Worm (Caenorhabditis elegans) whole organism, mixed stage, embryonic: Measurements from ENCODE around the gene ZK688.9.
A peak's percentile ranks its signal among the peaks of the same experiment; 100 is the strongest.

Experiments
- M03D4.4 ChIP-seq: sonication (generic microtip); optimal IDR thresholded peaks from 2 replicates; lab custom pipeline; 2017; ENCODE audit warnings: mild to moderate bottlenecking, missing genetic modification characterization, missing compliant biosample characterization
- bed-3 ChIP-seq: fragments of 200-800 bp; sonication (Bioruptor generic); optimal IDR thresholded peaks from 3 replicates; lab custom pipeline; 2018; ENCODE audit warnings: mild to moderate bottlenecking, missing genetic modification characterization, moderate library complexity, missing compliant biosample characterization
- blmp-1 ChIP-seq: fragments of 150-350 bp; optimal IDR thresholded peaks from 2 replicates; lab custom pipeline; 2014; ENCODE audit warnings: missing biosample characterization, missing genetic modification characterization
- ceh-39 ChIP-seq: fragments of 150-350 bp; optimal IDR thresholded peaks from 2 replicates; lab custom pipeline; 2014; ENCODE audit warnings: missing biosample characterization, missing genetic modification characterization
- ceh-43 ChIP-seq: fragments of 200-800 bp; sonication (Bioruptor generic); optimal IDR thresholded peaks from 2 replicates; lab custom pipeline; 2018; ENCODE audit warnings: mild to moderate bottlenecking, missing genetic modification characterization, moderate library complexity, missing compliant biosample characterization
- ceh-83 ChIP-seq: fragments of 200-800 bp; sonication (Bioruptor generic); optimal IDR thresholded peaks from 2 replicates; lab custom pipeline; 2018; ENCODE audit warnings: mild to moderate bottlenecking, missing genetic modification characterization, missing compliant biosample characterization
- ces-1 ChIP-seq: fragments of 150-350 bp; optimal IDR thresholded peaks from 2 replicates; lab custom pipeline; 2014; ENCODE audit warnings: missing biosample characterization, missing genetic modification reagents, missing genetic modification characterization
- cnd-1 ChIP-seq: fragments of 200-800 bp; sonication (Bioruptor generic); optimal IDR thresholded peaks from 2 replicates; lab custom pipeline; 2018; ENCODE audit warnings: mild to moderate bottlenecking, missing genetic modification characterization, missing compliant biosample characterization
- drap-1 ChIP-seq: fragments of 200-800 bp; sonication (Bioruptor generic); optimal IDR thresholded peaks from 3 replicates; lab custom pipeline; 2018; ENCODE audit warnings: mild to moderate bottlenecking, missing genetic modification characterization, missing compliant biosample characterization
- elt-1 ChIP-seq: sonication (generic microtip); optimal IDR thresholded peaks from 2 replicates; lab custom pipeline; 2017; ENCODE audit warnings: missing genetic modification characterization, mild to moderate bottlenecking, missing compliant biosample characterization, antibody characterized with exemption, moderate library complexity, borderline replicate concordance; ENCODE audit not compliant: insufficient read depth
- elt-3 ChIP-seq: fragments of 150-350 bp; optimal IDR thresholded peaks from 2 replicates; lab custom pipeline; 2014; ENCODE audit warnings: missing biosample characterization, missing genetic modification characterization
- flh-1 ChIP-seq: fragments of 200-800 bp; sonication (Bioruptor generic); optimal IDR thresholded peaks from 2 replicates; lab custom pipeline; 2018; ENCODE audit warnings: mild to moderate bottlenecking, missing genetic modification characterization, moderate library complexity, missing compliant biosample characterization
- ham-2 ChIP-seq: fragments of 200-800 bp; sonication (Bioruptor generic); optimal IDR thresholded peaks from 2 replicates; lab custom pipeline; 2018; ENCODE audit warnings: mild to moderate bottlenecking, missing genetic modification characterization, missing compliant biosample characterization
- hlh-1 ChIP-seq: fragments of 150-350 bp; optimal IDR thresholded peaks from 2 replicates; lab custom pipeline; 2014; ENCODE audit warnings: missing biosample characterization, missing genetic modification reagents, missing genetic modification characterization
- lin-13 ChIP-seq: fragments of 150-350 bp; optimal IDR thresholded peaks from 2 replicates; lab custom pipeline; 2014; ENCODE audit warnings: missing biosample characterization, missing genetic modification characterization
- lin-32 ChIP-seq: fragments of 200-800 bp; sonication (Bioruptor generic); optimal IDR thresholded peaks from 2 replicates; lab custom pipeline; 2018; ENCODE audit warnings: mild to moderate bottlenecking, missing genetic modification characterization, missing compliant biosample characterization
- lsy-2 ChIP-seq: fragments of 150-350 bp; optimal IDR thresholded peaks from 2 replicates; lab custom pipeline; 2014; ENCODE audit warnings: missing biosample characterization, missing genetic modification characterization
- mab-5 ChIP-seq: fragments of 150-350 bp; optimal IDR thresholded peaks from 2 replicates; lab custom pipeline; 2014; ENCODE audit warnings: missing biosample characterization, missing genetic modification characterization
- mep-1 ChIP-seq: fragments of 150-350 bp; optimal IDR thresholded peaks from 2 replicates; lab custom pipeline; 2017; ENCODE audit warnings: missing biosample characterization, missing genetic modification reagents, missing genetic modification characterization, inconsistent platforms
- mls-2 ChIP-seq: sonication (generic microtip); optimal IDR thresholded peaks from 2 replicates; lab custom pipeline; 2016; ENCODE audit warnings: mild to moderate bottlenecking, missing genetic modification characterization, moderate library complexity, missing compliant biosample characterization
- nhr-12 ChIP-seq: fragments of 150-350 bp; optimal IDR thresholded peaks from 2 replicates; lab custom pipeline; 2014; ENCODE audit warnings: missing biosample characterization, missing genetic modification characterization
- nhr-2 ChIP-seq: fragments of 150-350 bp; optimal IDR thresholded peaks from 2 replicates; lab custom pipeline; 2014; ENCODE audit warnings: missing biosample characterization, missing genetic modification characterization
- nhr-237 ChIP-seq: fragments of 150-350 bp; optimal IDR thresholded peaks from 2 replicates; lab custom pipeline; 2014; ENCODE audit warnings: missing biosample characterization, missing genetic modification characterization
- nhr-28 ChIP-seq: fragments of 150-350 bp; optimal IDR thresholded peaks from 2 replicates; lab custom pipeline; 2014; ENCODE audit warnings: missing biosample characterization, missing genetic modification characterization
- nhr-76 ChIP-seq: sonication (generic microtip); optimal IDR thresholded peaks from 2 replicates; lab custom pipeline; 2017; ENCODE audit warnings: missing biosample characterization, missing genetic modification characterization
- pha-4 ChIP-seq: fragments of 150-350 bp; optimal IDR thresholded peaks from 2 replicates; lab custom pipeline; 2018; ENCODE audit warnings: missing biosample characterization, missing genetic modification reagents, missing genetic modification characterization
- sem-2 ChIP-seq: fragments of 200-800 bp; sonication (Bioruptor generic); optimal IDR thresholded peaks from 2 replicates; lab custom pipeline; 2018; ENCODE audit warnings: mild to moderate bottlenecking, missing genetic modification characterization, missing compliant biosample characterization
- snpc-4 ChIP-seq: fragments of 150-350 bp; optimal IDR thresholded peaks from 2 replicates; lab custom pipeline; 2014; ENCODE audit warnings: missing biosample characterization, missing genetic modification characterization
- sptf-1 ChIP-seq: sonication (generic microtip); optimal IDR thresholded peaks from 2 replicates; lab custom pipeline; 2017; ENCODE audit warnings: mild to moderate bottlenecking, missing genetic modification characterization, moderate library complexity, missing compliant biosample characterization
- tbx-8 ChIP-seq: fragments of 200-800 bp; sonication (Bioruptor generic); optimal IDR thresholded peaks from 2 replicates; lab custom pipeline; 2018; ENCODE audit warnings: mild to moderate bottlenecking, missing genetic modification characterization, moderate library complexity, missing compliant biosample characterization
- unc-120 ChIP-seq: sonication (generic microtip); optimal IDR thresholded peaks from 2 replicates; lab custom pipeline; 2017; ENCODE audit warnings: missing genetic modification characterization, missing compliant biosample characterization; ENCODE audit not compliant: poor library complexity, severe bottlenecking
- unc-39 ChIP-seq: fragments of 150-350 bp; optimal IDR thresholded peaks from 2 replicates; lab custom pipeline; 2014; ENCODE audit warnings: missing biosample characterization, missing genetic modification characterization
- unc-62 ChIP-seq: fragments of 150-350 bp; optimal IDR thresholded peaks from 2 replicates; lab custom pipeline; 2014; ENCODE audit warnings: missing biosample characterization, missing genetic modification reagents, missing genetic modification characterization
- zip-8 ChIP-seq: fragments of 150-350 bp; optimal IDR thresholded peaks from 2 replicates; lab custom pipeline; 2014; ENCODE audit warnings: missing biosample characterization, missing genetic modification characterization
- ztf-11 ChIP-seq: fragments of 150-350 bp; optimal IDR thresholded peaks from 2 replicates; lab custom pipeline; 2014; ENCODE audit warnings: missing biosample characterization, missing genetic modification characterization

ZK688.9 gene

DNA sequence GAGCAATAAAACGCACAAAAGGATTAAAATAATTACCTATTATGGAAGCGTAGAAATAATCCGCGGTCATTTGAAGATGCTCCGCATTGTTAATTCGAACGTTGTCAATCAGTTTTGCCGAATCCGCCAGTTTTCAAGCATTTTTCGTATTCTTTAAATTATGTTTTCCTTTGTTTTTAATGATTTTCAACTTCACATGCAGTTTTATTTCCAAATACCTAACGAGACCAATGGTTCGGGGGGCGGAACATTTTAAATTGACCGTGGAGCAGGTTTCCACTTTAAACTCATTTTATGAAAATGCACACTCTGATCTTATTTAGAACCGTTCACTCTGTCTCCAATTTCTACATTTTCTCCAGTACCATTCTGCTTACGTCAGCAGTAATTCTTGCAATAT, 11.9 kb upstream of the ZK688.9 start, which contains the start of gene ZK688.4:
TSS of gene ZK688.4 (plus strand) at position 301 of the 400 bp plus-strand sequence.
- TF ChIP-seq unc-62 (no peak), ceh-39 (tag; lab: Kevin White, UChicago) (no peak), mep-1 (no peak), sem-2 (GFP tag; lab: Kevin White, UChicago) (no peak), tbx-8 (GFP tag; lab: Kevin White, UChicago) (no peak)

DNA sequence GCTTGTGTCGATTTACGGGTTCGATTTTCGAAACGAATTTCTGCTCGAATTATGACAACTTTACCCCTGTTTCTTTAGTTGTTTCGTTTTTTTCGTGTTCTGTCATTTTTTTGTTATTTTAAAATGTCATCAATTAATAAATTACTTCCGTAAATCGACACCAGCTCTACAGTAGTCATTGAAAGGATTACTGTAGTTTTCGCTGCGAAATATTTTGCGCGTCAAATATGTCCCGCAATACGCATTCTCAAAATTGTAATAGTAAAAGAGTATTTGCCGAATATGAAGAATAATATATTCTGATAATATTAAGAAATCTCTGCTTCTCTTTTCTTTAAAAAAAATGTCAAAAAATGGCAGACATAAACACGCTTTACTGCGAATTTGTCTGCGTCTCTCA, 10.4 kb upstream of the ZK688.9 start:
- TF ChIP-seq ztf-11 (tag; lab: Kevin White, UChicago) (no peak), ceh-83 (no peak), hlh-1 (no peak), ces-1 (GFP tag; lab: Kevin White, UChicago) (no peak), nhr-2 (tag; lab: Kevin White, UChicago) (no peak), lin-13 (no peak), mab-5 (tag; lab: Kevin White, UChicago) (no peak), ceh-43 (GFP tag; lab: Kevin White, UChicago) (no peak)

DNA sequence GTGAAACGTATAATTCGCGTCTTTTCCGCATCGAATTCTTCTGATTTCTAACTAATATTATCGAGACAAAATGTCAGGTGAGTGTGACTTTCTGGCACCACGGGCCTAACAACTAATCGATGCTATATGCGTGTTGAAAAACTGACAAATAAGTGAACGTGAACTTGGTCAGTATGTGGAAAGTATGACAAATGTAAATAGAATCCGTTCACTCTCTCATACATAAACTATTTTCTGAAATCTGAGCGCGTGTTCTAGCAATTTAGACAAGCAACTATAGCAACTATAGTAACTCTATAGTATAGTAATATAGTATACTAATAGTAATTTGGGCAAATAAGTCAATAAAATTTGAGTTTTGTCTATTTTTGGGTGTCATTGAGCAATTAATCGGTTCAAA, 9.5 kb upstream of the ZK688.9 start:
- TF ChIP-seq bed-3 (GFP tag; lab: Kevin White, UChicago), result no peak
- TF ChIP-seq sptf-1 (tag; lab: Kevin White, UChicago), result no peak
- no peak for TF ChIP-seq nhr-12 (tag; lab: Kevin White, UChicago)
- TF ChIP-seq elt-3 (tag; lab: Kevin White, UChicago), result no peak
- no peak for TF ChIP-seq lin-32 (GFP tag; lab: Kevin White, UChicago)
- TF ChIP-seq snpc-4 (tag; lab: Kevin White, UChicago), result no peak
- TF ChIP-seq lin-13, result no peak
- no peak for TF ChIP-seq nhr-76 (tag; lab: Kevin White, UChicago)
- no peak for TF ChIP-seq mab-5 (tag; lab: Kevin White, UChicago)
- no peak for TF ChIP-seq nhr-2 (tag; lab: Kevin White, UChicago)
- no peak for TF ChIP-seq nhr-237
- TF ChIP-seq hlh-1, result no peak
- TF ChIP-seq unc-62, result no peak
- no peak for TF ChIP-seq nhr-28 (tag; lab: Kevin White, UChicago)
- TF ChIP-seq sem-2 (GFP tag; lab: Kevin White, UChicago), result no peak
- TF ChIP-seq drap-1, result no peak
- TF ChIP-seq ces-1 (GFP tag; lab: Kevin White, UChicago), result no peak
- no peak for TF ChIP-seq unc-120 (tag; lab: Kevin White, UChicago)
- no peak for TF ChIP-seq ceh-83

DNA sequence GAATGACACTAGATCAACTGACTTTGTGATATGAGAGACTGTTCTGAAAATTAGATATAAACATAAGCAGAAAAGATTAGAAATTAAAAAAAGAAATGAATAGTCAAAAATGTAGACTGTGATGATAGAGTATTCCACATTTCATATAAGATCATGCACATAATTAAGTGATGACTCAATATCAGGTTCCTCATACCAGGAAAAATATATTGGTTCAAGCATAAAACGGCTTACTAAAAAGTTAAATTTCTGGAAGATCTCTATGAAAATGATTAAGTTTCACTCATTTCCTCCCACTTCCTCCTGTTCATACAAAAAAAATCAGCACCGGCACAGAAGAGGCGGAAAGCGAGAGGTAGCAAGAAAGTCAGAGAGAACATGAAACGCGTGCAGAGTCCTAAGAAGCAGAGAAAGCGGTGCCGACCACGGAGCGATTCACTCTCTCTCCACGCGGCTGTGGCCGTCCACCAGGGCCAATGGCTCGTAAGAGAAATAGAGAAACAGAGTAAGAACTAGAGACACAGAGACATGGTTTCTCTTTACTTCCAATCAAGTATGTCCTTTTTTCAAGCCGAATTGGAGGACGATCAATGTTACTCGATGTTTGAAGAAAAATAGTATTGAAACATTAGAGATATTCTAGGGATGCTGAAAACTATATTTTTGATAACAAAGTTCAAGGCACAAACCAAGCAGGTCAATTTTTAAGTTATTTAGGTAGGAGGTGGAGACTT, 8.9 kb upstream of the ZK688.9 start, which contains the start of the genes ZK688.5 and fahd-1:
TSS of gene ZK688.5 (minus strand) at position 51 of the 734 bp plus-strand sequence.
TSS of gene fahd-1 (plus strand) at position 684 of the 734 bp plus-strand sequence.
- TF ChIP-seq unc-62 (no peak), nhr-76 (tag; lab: Kevin White, UChicago) (no peak), nhr-12 (tag; lab: Kevin White, UChicago) (no peak), ceh-39 (tag; lab: Kevin White, UChicago) (peak; percentile 8), ces-1 (GFP tag; lab: Kevin White, UChicago) (peak; percentile 59), lin-32 (GFP tag; lab: Kevin White, UChicago) (no peak), hlh-1 (peak; percentile 93), ztf-11 (tag; lab: Kevin White, UChicago) (no peak), unc-39 (tag; lab: Kevin White, UChicago) (no peak), elt-1 (no peak), elt-3 (tag; lab: Kevin White, UChicago) (no peak), ham-2 (GFP tag; lab: Kevin White, UChicago) (peak; percentile 74), cnd-1 (peak; percentile 10), M03D4.4 (no peak), lsy-2 (peak; percentile 56), mep-1 (peak; percentile 40), zip-8 (tag; lab: Kevin White, UChicago) (no peak), drap-1 (no peak), mls-2 (peak; percentile 68), lin-13 (peak; percentile 19), ceh-83 (no peak), ceh-43 (GFP tag; lab: Kevin White, UChicago) (no peak), flh-1 (GFP tag; lab: Kevin White, UChicago) (no peak), nhr-237 (peak; percentile 46), unc-120 (tag; lab: Kevin White, UChicago) (peak; percentile 68), bed-3 (GFP tag; lab: Kevin White, UChicago) (no peak), sem-2 (GFP tag; lab: Kevin White, UChicago) (no peak), snpc-4 (tag; lab: Kevin White, UChicago) (no peak), pha-4 (tag; lab: Kevin White, UChicago) (peak; percentile 71), nhr-2 (tag; lab: Kevin White, UChicago) (peak; percentile 77), nhr-28 (tag; lab: Kevin White, UChicago) (no peak), blmp-1 (tag; lab: Kevin White, UChicago) (no peak), mab-5 (tag; lab: Kevin White, UChicago) (no peak), sptf-1 (tag; lab: Kevin White, UChicago) (no peak), tbx-8 (GFP tag; lab: Kevin White, UChicago) (no peak)
